Fruit fly (Drosophila melanogaster): ENCODE data around the gene phu.

The phu gene

DNA sequence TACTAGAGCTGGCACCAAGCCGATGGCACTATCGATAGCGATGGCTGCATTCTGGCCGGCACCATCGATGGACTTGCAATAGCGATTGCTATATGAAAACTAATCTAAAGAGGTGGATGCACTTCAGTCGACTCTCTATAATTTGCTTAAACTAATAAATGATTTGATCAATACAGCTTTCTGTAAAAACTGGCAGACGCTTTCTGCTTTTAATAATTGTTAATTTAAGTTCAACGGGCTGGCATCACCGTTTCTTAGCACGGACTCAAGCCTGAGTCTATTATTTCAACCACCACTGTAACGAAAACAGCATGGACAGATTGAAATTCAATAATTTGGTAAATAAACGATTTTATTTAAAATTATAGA, 18.4 kb downstream of the phu start, which contains the start of the genes Ras85D and Rlb1 (continued):
- TF ChIP-seq CG30431 (GFP tag; optimal IDR thresholded peaks at IDR 0.05) (no peak), nerfin-2 (GFP tag; IDR thresholded peaks at IDR 0.05; ENCODE audit: partially characterized antibody) (no peak), CG16779 (GFP tag; IDR thresholded peaks at IDR 0.05) (no peak), NfI (GFP tag; optimal IDR thresholded peaks at IDR 0.05) (peak; percentile 78), fd3F (GFP tag; optimal IDR thresholded peaks at IDR 0.05) (peak; percentile 50), grn (GFP tag; optimal IDR thresholded peaks at IDR 0.05) (peak; percentile 63), corto (GFP tag; optimal IDR thresholded peaks at IDR 0.05) (no peak), toy (GFP tag; IDR thresholded peaks at IDR 0.05) (no peak), CG10431 (GFP tag; optimal IDR thresholded peaks at IDR 0.05) (no peak), CG3407 (GFP tag; optimal IDR thresholded peaks at IDR 0.05) (no peak), gem (tag; optimal IDR thresholded peaks at IDR 0.05) (peak; percentile 77), CG7987 (GFP tag; optimal IDR thresholded peaks at IDR 0.05) (peak; percentile 45), CG13287 (GFP tag; IDR thresholded peaks at IDR 0.05; ENCODE audit: partially characterized antibody) (no peak), seq (GFP tag; IDR thresholded peaks at IDR 0.05) (no peak), hb (GFP tag; IDR thresholded peaks at IDR 0.05; ENCODE audit: partially characterized antibody) (no peak), CG9817 (tag; optimal IDR thresholded peaks at IDR 0.05) (peak; percentile 89), yki (optimal IDR thresholded peaks at IDR 0.05) (no peak), CG4820 (GFP tag; optimal IDR thresholded peaks at IDR 0.05) (peak; percentile 61), vfl (GFP tag; optimal IDR thresholded peaks at IDR 0.05) (peak; percentile 63), CG6254 (GFP tag; optimal IDR thresholded peaks at IDR 0.05) (no peak), CG13123 (GFP tag; optimal IDR thresholded peaks at IDR 0.05) (peak; percentile 42), unpg (GFP tag; optimal IDR thresholded peaks at IDR 0.05) (peak; percentile 66), tap (tag; optimal IDR thresholded peaks at IDR 0.05) (peak; percentile 13), E2f2 (GFP tag; IDR thresholded peaks at IDR 0.05) (no peak), fd64A (GFP tag; optimal IDR thresholded peaks at IDR 0.05) (no peak), p53 (GFP tag; optimal IDR thresholded peaks at IDR 0.05) (peak; percentile 61), zfh1 (GFP tag; IDR thresholded peaks at IDR 0.05) (no peak), HmgZ (tag; optimal IDR thresholded peaks at IDR 0.05) (peak; percentile 86), CG17361 (GFP tag; IDR thresholded peaks at IDR 0.05) (no peak), nmo (GFP tag; optimal IDR thresholded peaks at IDR 0.05) (peak; percentile 84), Taf1 (GFP tag; IDR thresholded peaks at IDR 0.05) (no peak), CG2202 (tag; optimal IDR thresholded peaks at IDR 0.05) (peak; percentile 17), psq (GFP tag; optimal IDR thresholded peaks at IDR 0.05) (peak; percentile 16), D19B (GFP tag; optimal IDR thresholded peaks at IDR 0.05) (no peak), CG43689 (GFP tag; IDR thresholded peaks at IDR 0.05) (no peak), Ravus (GFP tag; IDR thresholded peaks at IDR 0.05) (no peak), Spps (tag; optimal IDR thresholded peaks at IDR 0.05) (no peak), CG33213 (GFP tag; optimal IDR thresholded peaks at IDR 0.05) (peak; percentile 75), lola (GFP tag; optimal IDR thresholded peaks at IDR 0.05) (peak in 1 of 3 experiments; percentile 57), jumu (GFP tag; optimal IDR thresholded peaks at IDR 0.05) (peak; percentile 83), Drgx (GFP tag; IDR thresholded peaks at IDR 0.05) (no peak), exex (tag; optimal IDR thresholded peaks at IDR 0.05) (peak; percentile 35), Tbp (GFP tag; optimal IDR thresholded peaks at IDR 0.05) (no peak), Med (GFP tag) (peak; percentile 96), CG12219 (GFP tag; optimal IDR thresholded peaks at IDR 0.05) (peak; percentile 27), tup (GFP tag; optimal IDR thresholded peaks at IDR 0.05) (peak; percentile 16), dm (GFP tag; optimal IDR thresholded peaks at IDR 0.05) (peak; percentile 92), Hr39 (optimal IDR thresholded peaks at IDR 0.05) (no peak), cad (GFP tag; optimal IDR thresholded peaks at IDR 0.05) (no peak), Abd-B (GFP tag; optimal IDR thresholded peaks at IDR 0.05) (no peak), CG1792 (GFP tag; optimal IDR thresholded peaks at IDR 0.05) (peak; percentile 42), CG11695 (GFP tag; IDR thresholded peaks at IDR 0.05) (no peak), CG4730 (GFP tag; IDR thresholded peaks at IDR 0.05) (no peak)
